Fruit fly (Drosophila melanogaster): ENCODE results near the gene CG16743.

The CG16743 gene

dm6 chr2L:10987370-10987853 is 15.3 kb downstream of the CG16743 start, which contains the start of the genes piwi and CG12253 (continued):
- TF ChIP-seq Dad (GFP tag; optimal IDR thresholded peaks at IDR 0.05), result no peak
- TF ChIP-seq schlank (tag; optimal IDR thresholded peaks at IDR 0.05), result peak; percentile 7
- peak; percentile 28 for TF ChIP-seq zfh2 (GFP tag; optimal IDR thresholded peaks at IDR 0.05)
- TF ChIP-seq Hr51 (GFP tag; optimal IDR thresholded peaks at IDR 0.05), result peak in 1 of 2 experiments; percentile 28
- no peak for TF ChIP-seq CG13894 (tag; optimal IDR thresholded peaks at IDR 0.05)
- peak; percentile 65; the same call in 1 of the 2 replicates for TF ChIP-seq al (GFP tag; IDR thresholded peaks at IDR 0.05)
- TF ChIP-seq Fer2 (tag; optimal IDR thresholded peaks at IDR 0.05), result no peak
- no peak for TF ChIP-seq CG11504 (tag; optimal IDR thresholded peaks at IDR 0.05)
- TF ChIP-seq az2 (GFP tag; optimal IDR thresholded peaks at IDR 0.05), result peak; percentile 74
- TF ChIP-seq YL-1 (GFP tag; optimal IDR thresholded peaks at IDR 0.05), result no peak
- TF ChIP-seq CG2712 (tag; optimal IDR thresholded peaks at IDR 0.05), result peak; percentile 76
- TF ChIP-seq ap (GFP tag; IDR thresholded peaks at IDR 0.05), result peak; percentile 58
- no peak for TF ChIP-seq corto (GFP tag; optimal IDR thresholded peaks at IDR 0.05)
- TF ChIP-seq jing (GFP tag; optimal IDR thresholded peaks at IDR 0.05), result no peak
- TF ChIP-seq CG18262 (tag; optimal IDR thresholded peaks at IDR 0.05), result peak; percentile 57
- no peak; the same call in 1 of the 3 replicates for TF ChIP-seq CG14050 (GFP tag; IDR thresholded peaks at IDR 0.05)
- no peak for TF ChIP-seq toy (GFP tag; IDR thresholded peaks at IDR 0.05)
- no peak for TF ChIP-seq usp (GFP tag; optimal IDR thresholded peaks at IDR 0.05)
- TF ChIP-seq C15 (GFP tag; IDR thresholded peaks at IDR 0.05), result no peak
- peak; percentile 74 for TF ChIP-seq CG11247 (GFP tag; IDR thresholded peaks at IDR 0.05)
- TF ChIP-seq gce (GFP tag; IDR thresholded peaks at IDR 0.05), result no peak
- no peak for TF ChIP-seq ato (GFP tag; IDR thresholded peaks at IDR 0.05; ENCODE audit: partially characterized antibody)
- TF ChIP-seq CG6254 (GFP tag; optimal IDR thresholded peaks at IDR 0.05), result no peak
- TF ChIP-seq her (GFP tag; optimal IDR thresholded peaks at IDR 0.05), result no peak
- TF ChIP-seq tna (GFP tag; IDR thresholded peaks at IDR 0.05; ENCODE audit: partially characterized antibody), result no peak
- TF ChIP-seq tgo (GFP tag; IDR thresholded peaks at IDR 0.05), result peak; percentile 91
- TF ChIP-seq CG8924 (tag; optimal IDR thresholded peaks at IDR 0.05), result peak; percentile 89
- 0 out of 2 replicates have a peak, but pooled peaks have one; percentile 39 for TF ChIP-seq Oaz (GFP tag; IDR thresholded peaks at IDR 0.05)
- no peak for TF ChIP-seq CG3726 (GFP tag; IDR thresholded peaks at IDR 0.05)
- no peak for TF ChIP-seq br (optimal IDR thresholded peaks at IDR 0.05)
- TF ChIP-seq CG7372 (GFP tag; IDR thresholded peaks at IDR 0.05), result no peak
- no peak for TF ChIP-seq CG15011 (GFP tag; optimal IDR thresholded peaks at IDR 0.05)
- TF ChIP-seq HLH4C (GFP tag; IDR thresholded peaks at IDR 0.05; ENCODE audit: partially characterized antibody), result no peak
- TF ChIP-seq Nf-YA (GFP tag; IDR thresholded peaks at IDR 0.05), result peak; percentile 55
- no peak for TF ChIP-seq Nf-YC (tag; optimal IDR thresholded peaks at IDR 0.05)
- TF ChIP-seq Opbp (GFP tag; IDR thresholded peaks at IDR 0.05; ENCODE audit: partially characterized antibody), result no peak
- no peak for TF ChIP-seq stc (GFP tag; IDR thresholded peaks at IDR 0.05)
- TF ChIP-seq amos (GFP tag; IDR thresholded peaks at IDR 0.05; ENCODE audit: partially characterized antibody), result no peak
- no peak for TF ChIP-seq hbn (GFP tag; IDR thresholded peaks at IDR 0.05; ENCODE audit: partially characterized antibody)
- no peak for TF ChIP-seq CG10543 (GFP tag; optimal IDR thresholded peaks at IDR 0.05)
- TF ChIP-seq dimm (GFP tag; IDR thresholded peaks at IDR 0.05), result no peak
- TF ChIP-seq Lhr (GFP tag; optimal IDR thresholded peaks at IDR 0.05), result peak; percentile 48
- TF ChIP-seq Dek (tag; optimal IDR thresholded peaks at IDR 0.05), result no peak
- no peak for TF ChIP-seq CG8478 (optimal IDR thresholded peaks at IDR 0.05)
- TF ChIP-seq CG31388 (GFP tag; optimal IDR thresholded peaks at IDR 0.05), result no peak
